Fruit fly (Drosophila melanogaster): ENCODE measurements around the gene ninaA.

ninaA gene

dm6 chr2L:837989-838388 lies 39.1 kb upstream of the ninaA start (continued):
- peak; percentile 80 for TF ChIP-seq Med (GFP tag)
- no peak for TF ChIP-seq h (optimal IDR thresholded peaks at IDR 0.05)
- peak; percentile 27 for TF ChIP-seq tin (GFP tag; optimal IDR thresholded peaks at IDR 0.05)
- TF ChIP-seq CG11456 (GFP tag; IDR thresholded peaks at IDR 0.05): 0 out of 3 replicates have a peak, but pooled peaks have one; percentile 37
- peak; percentile 67 for TF ChIP-seq Sox102F (GFP tag; optimal IDR thresholded peaks at IDR 0.05)
- TF ChIP-seq sc (optimal IDR thresholded peaks at IDR 0.05): no peak
- peak; percentile 58 for TF ChIP-seq sc (GFP tag; optimal IDR thresholded peaks at IDR 0.05)
- peak; percentile 42 for TF ChIP-seq jumu (GFP tag; optimal IDR thresholded peaks at IDR 0.05)
- peak; percentile 30; the same call in 1 of the 2 replicates for TF ChIP-seq CG14014 (GFP tag; IDR thresholded peaks at IDR 0.05)
- peak; percentile 65 for TF ChIP-seq Hsf (GFP tag; optimal IDR thresholded peaks at IDR 0.05)
- no peak for TF ChIP-seq z (GFP tag; IDR thresholded peaks at IDR 0.05)
- TF ChIP-seq CG5245 (GFP tag; optimal IDR thresholded peaks at IDR 0.05): no peak
- TF ChIP-seq CG6254 (GFP tag; optimal IDR thresholded peaks at IDR 0.05): no peak
- TF ChIP-seq CG12391 (tag; optimal IDR thresholded peaks at IDR 0.05): peak; percentile 53

dm6 chr2L:838786-839185 lies 38.3 kb upstream of the ninaA start:
- peak; percentile 29 for TF ChIP-seq sug (tag; optimal IDR thresholded peaks at IDR 0.05)
- TF ChIP-seq ap (GFP tag; IDR thresholded peaks at IDR 0.05): no peak
- TF ChIP-seq ato (GFP tag; IDR thresholded peaks at IDR 0.05; ENCODE audit: partially characterized antibody): no peak
- TF ChIP-seq ATbp (GFP tag; optimal IDR thresholded peaks at IDR 0.05): no peak
- TF ChIP-seq CG7556 (GFP tag; optimal IDR thresholded peaks at IDR 0.05): no peak
- TF ChIP-seq dm (GFP tag; optimal IDR thresholded peaks at IDR 0.05): no peak
- TF ChIP-seq MTF-1 (GFP tag; optimal IDR thresholded peaks at IDR 0.05; ENCODE audit: borderline replicate concordance): no peak
- peak; percentile 3 for TF ChIP-seq Med (GFP tag)
- TF ChIP-seq CG18599 (GFP tag; optimal IDR thresholded peaks at IDR 0.05): peak; percentile 3
- TF ChIP-seq pros (GFP tag; optimal IDR thresholded peaks at IDR 0.05): no peak
- no peak for TF ChIP-seq NC2β (GFP tag; optimal IDR thresholded peaks at IDR 0.05)
- TF ChIP-seq pita (GFP tag; optimal IDR thresholded peaks at IDR 0.05): no peak
- TF ChIP-seq mirr (GFP tag; optimal IDR thresholded peaks at IDR 0.05): peak; percentile 62
- no peak for TF ChIP-seq CG10654 (GFP tag; optimal IDR thresholded peaks at IDR 0.05)
- TF ChIP-seq Fer3 (tag; optimal IDR thresholded peaks at IDR 0.05): no peak
- no peak for TF ChIP-seq CG8944 (GFP tag; optimal IDR thresholded peaks at IDR 0.05)
- TF ChIP-seq CG15514 (GFP tag; optimal IDR thresholded peaks at IDR 0.05): no peak
- TF ChIP-seq HLHmδ (GFP tag; optimal IDR thresholded peaks at IDR 0.05): no peak
- TF ChIP-seq CG14441 (GFP tag; IDR thresholded peaks at IDR 0.05): no peak
- no peak for TF ChIP-seq Lpt (GFP tag; optimal IDR thresholded peaks at IDR 0.05)
- no peak for TF ChIP-seq Elba2 (GFP tag; optimal IDR thresholded peaks at IDR 0.05)
- TF ChIP-seq grn (GFP tag; optimal IDR thresholded peaks at IDR 0.05): peak; percentile 22
- no peak for TF ChIP-seq dati (GFP tag; IDR thresholded peaks at IDR 0.05)
- TF ChIP-seq exex (tag; optimal IDR thresholded peaks at IDR 0.05): peak; percentile 97
- TF ChIP-seq Mrtf (GFP tag; IDR thresholded peaks at IDR 0.05): no peak
- TF ChIP-seq Hmr (GFP tag; optimal IDR thresholded peaks at IDR 0.05): no peak
- TF ChIP-seq CG4707 (GFP tag; optimal IDR thresholded peaks at IDR 0.05): no peak
- no peak for TF ChIP-seq schlank (tag; optimal IDR thresholded peaks at IDR 0.05)
- no peak for TF ChIP-seq nom (GFP tag; optimal IDR thresholded peaks at IDR 0.05)
- TF ChIP-seq ERR (GFP tag; optimal IDR thresholded peaks at IDR 0.05): no peak
- no peak for TF ChIP-seq grau (tag; optimal IDR thresholded peaks at IDR 0.05)
- TF ChIP-seq CG9609 (GFP tag; optimal IDR thresholded peaks at IDR 0.05): no peak
- TF ChIP-seq NfI (GFP tag; optimal IDR thresholded peaks at IDR 0.05): no peak
- TF ChIP-seq CG13287 (GFP tag; IDR thresholded peaks at IDR 0.05; ENCODE audit: partially characterized antibody): no peak
- no peak for TF ChIP-seq zf30C (GFP tag; optimal IDR thresholded peaks at IDR 0.05)
- TF ChIP-seq CHES-1-like (GFP tag; optimal IDR thresholded peaks at IDR 0.05): no peak

All from whole organism, embryonic.